Fruit fly (Drosophila melanogaster) Kc167 (cell line): ENCODE measurements around the gene CG31933.

ENCODE experiments used
- Myc ChIP-seq: fragments of >200 bp; optimal IDR thresholded peaks from 2 replicates; lab custom pipeline; 2017; ENCODE audit warnings: missing external identifiers
- h ChIP-seq: fragments of >200 bp; optimal IDR thresholded peaks from 3 replicates; lab custom pipeline; 2018; ENCODE audit warnings: missing external identifiers
- insv ChIP-seq: fragments of >200 bp; optimal IDR thresholded peaks from 3 replicates; lab custom pipeline; 2018; ENCODE audit warnings: missing external identifiers

DNA sequence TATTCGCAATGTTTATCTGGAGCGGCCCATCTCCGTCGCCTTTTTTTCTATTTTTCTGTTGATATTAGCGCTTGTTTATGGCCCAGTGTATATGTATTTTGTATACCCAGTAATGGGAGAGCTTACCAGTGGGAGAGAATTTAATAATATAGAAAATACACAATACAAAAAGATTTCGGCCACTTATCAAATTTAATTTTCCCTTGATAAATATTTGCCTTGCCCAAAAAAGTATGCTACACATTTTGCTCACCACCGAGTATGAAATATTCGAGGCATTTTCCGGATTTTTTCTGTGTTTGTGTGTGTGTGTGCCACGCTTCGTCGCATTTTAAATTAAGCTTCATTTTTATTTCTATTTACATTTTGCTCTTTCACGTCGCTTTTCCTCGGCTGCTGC is 15.9 kb upstream of the CG31933 start:
- TF ChIP-seq insv (no peak), h (lab: Kevin White, UChicago) (no peak), Myc (lab: Kevin White, UChicago) (no peak)
